Fruit fly (Drosophila melanogaster) whole organism, prepupa: Measurements from ENCODE around the gene Hat1.

Experiments used
- CG10669 ChIP-seq: fragments of 200-800 bp; sonication (Bioruptor generic); optimal IDR thresholded peaks from 3 replicates; lab custom pipeline; 2018; ENCODE audit warnings: missing biosample characterization, mild to moderate bottlenecking, missing genetic modification characterization, moderate library complexity
- Hr39 ChIP-seq: fragments of 200-800 bp; sonication (Bioruptor generic); optimal IDR thresholded peaks from 2 replicates; lab custom pipeline; 2016; ENCODE audit warnings: missing biosample characterization, missing genetic modification characterization
- OdsH ChIP-seq: fragments of 200-800 bp; sonication (Bioruptor generic); optimal IDR thresholded peaks from 3 replicates; lab custom pipeline; 2016; ENCODE audit warnings: missing biosample characterization, missing genetic modification characterization
- achi ChIP-seq: fragments of 200-800 bp; sonication (Bioruptor generic); optimal IDR thresholded peaks from 3 replicates; lab custom pipeline; 2016; ENCODE audit warnings: missing biosample characterization, missing genetic modification characterization
- cyc ChIP-seq: fragments of 200-800 bp; sonication (Bioruptor generic); optimal IDR thresholded peaks from 3 replicates; lab custom pipeline; 2016; ENCODE audit warnings: missing biosample characterization, missing genetic modification characterization
- net ChIP-seq: fragments of 200-800 bp; sonication (Bioruptor generic); optimal IDR thresholded peaks from 3 replicates; lab custom pipeline; 2016; ENCODE audit warnings: missing biosample characterization, missing genetic modification characterization
- pdm3 ChIP-seq: fragments of 200-800 bp; sonication (Bioruptor generic); optimal IDR thresholded peaks from 3 replicates; lab custom pipeline; 2016; ENCODE audit warnings: missing biosample characterization, missing genetic modification characterization

- TF ChIP-seq CG10669 (GFP tag; lab: Kevin White, UChicago) (no peak), net (GFP tag; lab: Kevin White, UChicago) (no peak), cyc (GFP tag; lab: Kevin White, UChicago) (no peak), achi (GFP tag; lab: Kevin White, UChicago) (no peak), OdsH (no peak), Hr39 (no peak), pdm3 (no peak)
Observed at dm6 chr3R:5832345-5832981, 43.3 kb upstream of the Hat1 start.
